Fruit fly (Drosophila melanogaster) whole organism, pupa: ENCODE data around the gene Uba4.

Experiments used
- CG14655 ChIP-seq: fragments of 200-800 bp; sonication (Bioruptor generic); optimal IDR thresholded peaks from 3 replicates; lab custom pipeline; 2017; ENCODE audit warnings: mild to moderate bottlenecking, missing biosample characterization, missing genetic modification reagents, missing genetic modification characterization
- CG15710 ChIP-seq: fragments of 200-800 bp; sonication (Bioruptor generic); optimal IDR thresholded peaks from 2 replicates; lab custom pipeline; 2018; ENCODE audit warnings: missing biosample characterization, mild to moderate bottlenecking, missing genetic modification characterization, moderate library complexity
- CG34367 ChIP-seq: fragments of 200-800 bp; sonication (Bioruptor generic); optimal IDR thresholded peaks from 2 replicates; lab custom pipeline; 2018; ENCODE audit warnings: missing biosample characterization, mild to moderate bottlenecking, missing genetic modification characterization
- CG8159 ChIP-seq: fragments of 200-800 bp; sonication (Bioruptor generic); optimal IDR thresholded peaks from 3 replicates; lab custom pipeline; 2018; ENCODE audit warnings: missing biosample characterization, mild to moderate bottlenecking, missing genetic modification characterization, moderate library complexity
- EcR ChIP-seq: fragments of 200-800 bp; sonication (Bioruptor generic); optimal IDR thresholded peaks from 3 replicates; lab custom pipeline; 2019; ENCODE audit warnings: missing biosample characterization, missing genetic modification characterization, mild to moderate bottlenecking, moderate library complexity, missing genetic modification reagents
- Ets98B ChIP-seq: fragments of 200-800 bp; sonication (Bioruptor generic); IDR thresholded peaks from 2 replicates; pipeline ENCODE4 v1.3.6; 2022; ENCODE audit warnings: missing biosample characterization, missing genetic modification characterization
- Pif1A ChIP-seq: fragments of 200-800 bp; sonication (Bioruptor generic); optimal IDR thresholded peaks from 3 replicates; lab custom pipeline; 2016; ENCODE audit warnings: missing biosample characterization, missing genetic modification characterization
- Pif1B ChIP-seq: fragments of 200-800 bp; sonication (Bioruptor generic); optimal IDR thresholded peaks from 3 replicates; lab custom pipeline; 2016; ENCODE audit warnings: missing biosample characterization, missing genetic modification characterization
- Snoo ChIP-seq: fragments of 200-800 bp; sonication (Bioruptor generic); optimal IDR thresholded peaks from 3 replicates; lab custom pipeline; 2017; ENCODE audit warnings: missing biosample characterization, mild to moderate bottlenecking, missing genetic modification characterization, inconsistent platforms
- fd96Ca ChIP-seq: fragments of 200-800 bp; sonication (Bioruptor generic); IDR thresholded peaks from 3 replicates; pipeline ENCODE4 v1.3.6; 2022; ENCODE audit warnings: missing biosample characterization, missing genetic modification characterization
- gl ChIP-seq: fragments of 200-800 bp; sonication (Bioruptor generic); optimal IDR thresholded peaks from 2 replicates; lab custom pipeline; 2018; ENCODE audit warnings: missing biosample characterization, mild to moderate bottlenecking, missing genetic modification characterization
- rn ChIP-seq: fragments of 200-800 bp; sonication (Bioruptor generic); IDR thresholded peaks from 2 replicates; pipeline ENCODE4 v1.3.6; 2022; ENCODE audit warnings: missing biosample characterization, missing genetic modification characterization

- no peak for TF ChIP-seq CG34367 (tag; lab: Kevin White, UChicago)
- no peak for TF ChIP-seq EcR
- TF ChIP-seq Pif1B (GFP tag; lab: Kevin White, UChicago): no peak
- TF ChIP-seq fd96Ca (GFP tag; lab: Robert Waterston, UW): no peak
- no peak for TF ChIP-seq Pif1A
- no peak for TF ChIP-seq Ets98B (GFP tag; lab: Robert Waterston, UW)
- TF ChIP-seq CG14655 (GFP tag; lab: Kevin White, UChicago): no peak
- TF ChIP-seq Snoo: no peak
- no peak for TF ChIP-seq CG15710
- TF ChIP-seq CG8159 (tag; lab: Kevin White, UChicago): no peak
- TF ChIP-seq gl (tag; lab: Kevin White, UChicago): no peak
- TF ChIP-seq rn (GFP tag; lab: Robert Waterston, UW): no peak
These were observed 25.4 kb downstream of the Uba4 start for dm6 chr2L:8542639-8543038.
